Worm (Caenorhabditis elegans) whole organism, mixed stage, embryonic: Measurements from ENCODE around the gene gasr-8.

Experiments used
- M03D4.4 ChIP-seq: sonication (generic microtip); optimal IDR thresholded peaks from 2 replicates; lab custom pipeline; 2017; ENCODE audit warnings: mild to moderate bottlenecking, missing genetic modification characterization, missing compliant biosample characterization
- elt-1 ChIP-seq: sonication (generic microtip); optimal IDR thresholded peaks from 2 replicates; lab custom pipeline; 2017; ENCODE audit warnings: missing genetic modification characterization, mild to moderate bottlenecking, missing compliant biosample characterization, antibody characterized with exemption, moderate library complexity, borderline replicate concordance; ENCODE audit not compliant: insufficient read depth
- elt-3 ChIP-seq: fragments of 150-350 bp; optimal IDR thresholded peaks from 2 replicates; lab custom pipeline; 2014; ENCODE audit warnings: missing biosample characterization, missing genetic modification characterization
- lin-13 ChIP-seq: fragments of 150-350 bp; optimal IDR thresholded peaks from 2 replicates; lab custom pipeline; 2014; ENCODE audit warnings: missing biosample characterization, missing genetic modification characterization
- mep-1 ChIP-seq: fragments of 150-350 bp; optimal IDR thresholded peaks from 2 replicates; lab custom pipeline; 2017; ENCODE audit warnings: missing biosample characterization, missing genetic modification reagents, missing genetic modification characterization, inconsistent platforms
- nhr-28 ChIP-seq: fragments of 150-350 bp; optimal IDR thresholded peaks from 2 replicates; lab custom pipeline; 2014; ENCODE audit warnings: missing biosample characterization, missing genetic modification characterization
- sptf-1 ChIP-seq: sonication (generic microtip); optimal IDR thresholded peaks from 2 replicates; lab custom pipeline; 2017; ENCODE audit warnings: mild to moderate bottlenecking, missing genetic modification characterization, moderate library complexity, missing compliant biosample characterization
- unc-62 ChIP-seq: fragments of 150-350 bp; optimal IDR thresholded peaks from 2 replicates; lab custom pipeline; 2014; ENCODE audit warnings: missing biosample characterization, missing genetic modification reagents, missing genetic modification characterization
- ztf-11 ChIP-seq: fragments of 150-350 bp; optimal IDR thresholded peaks from 2 replicates; lab custom pipeline; 2014; ENCODE audit warnings: missing biosample characterization, missing genetic modification characterization

- TF ChIP-seq elt-1 (tag; lab: Kevin White, UChicago) (no peak), unc-62 (GFP tag; lab: Kevin White, UChicago) (peak; percentile 59), nhr-28 (no peak), sptf-1 (tag; lab: Kevin White, UChicago) (no peak), M03D4.4 (tag; lab: Kevin White, UChicago) (no peak), mep-1 (tag; lab: Kevin White, UChicago) (no peak), ztf-11 (no peak), elt-3 (tag; lab: Kevin White, UChicago) (no peak), lin-13 (tag; lab: Kevin White, UChicago) (no peak)
Measured at ce11 chrV:14660608-14661355, 28.1 kb upstream of the gasr-8 start, which contains the start of gene srh-17.
